Fruit fly (Drosophila melanogaster) whole organism, larva: ENCODE measurements around the gene CG8119.
A peak's percentile ranks its signal among the peaks of the same experiment; 100 is the strongest.

Experiments used
- noc ChIP-seq: fragments of 200-800 bp; sonication (Bioruptor generic); optimal IDR thresholded peaks from 3 replicates; lab custom pipeline; 2019; ENCODE audit warnings: missing biosample characterization, mild to moderate bottlenecking, missing genetic modification characterization, moderate library complexity

The CG8119 gene

dm6 chrX:15701047-15701446, 38.7 kb downstream of the CG8119 start, which contains the start of gene CG9240:
CG9240 (minus strand) TSS chrX:15701259.
- TF ChIP-seq noc (tag; lab: Kevin White, UChicago) = no peak

dm6 chrX:15703720-15704206, 41.4 kb downstream of the CG8119 start, which contains the start of the genes Pis and Hap40:
Pis (minus strand) TSS chrX:15703770.
Hap40 (plus strand) TSS chrX:15704125.
- TF ChIP-seq noc (tag; lab: Kevin White, UChicago) = peak; percentile 38

dm6 chrX:15709624-15709983, 47.2 kb downstream of the CG8119 start:
- TF ChIP-seq noc (tag; lab: Kevin White, UChicago) = no peak

- TF ChIP-seq noc (tag; lab: Kevin White, UChicago) = no peak
Observed at dm6 chrX:15709984-15710750, 47.8 kb downstream of the CG8119 start, which contains the start of the genes CG9281 and CG15601. CG9281 (minus strand) TSS chrX:15710539. CG15601 (plus strand) TSS chrX:15710647.

- no peak for TF ChIP-seq noc (tag; lab: Kevin White, UChicago)
Observed at dm6 chrX:15710751-15711179, 48.4 kb downstream of the CG8119 start.

- no peak for TF ChIP-seq noc (tag; lab: Kevin White, UChicago)
Observed at dm6 chrX:15712409-15712808, 50.0 kb downstream of the CG8119 start, which contains the start of gene HUWE1. HUWE1 (plus strand) TSS chrX:15712628.
